Fruit fly (Drosophila melanogaster): Measurements from ENCODE around the gene CG11379.

Gene CG11379

DNA sequence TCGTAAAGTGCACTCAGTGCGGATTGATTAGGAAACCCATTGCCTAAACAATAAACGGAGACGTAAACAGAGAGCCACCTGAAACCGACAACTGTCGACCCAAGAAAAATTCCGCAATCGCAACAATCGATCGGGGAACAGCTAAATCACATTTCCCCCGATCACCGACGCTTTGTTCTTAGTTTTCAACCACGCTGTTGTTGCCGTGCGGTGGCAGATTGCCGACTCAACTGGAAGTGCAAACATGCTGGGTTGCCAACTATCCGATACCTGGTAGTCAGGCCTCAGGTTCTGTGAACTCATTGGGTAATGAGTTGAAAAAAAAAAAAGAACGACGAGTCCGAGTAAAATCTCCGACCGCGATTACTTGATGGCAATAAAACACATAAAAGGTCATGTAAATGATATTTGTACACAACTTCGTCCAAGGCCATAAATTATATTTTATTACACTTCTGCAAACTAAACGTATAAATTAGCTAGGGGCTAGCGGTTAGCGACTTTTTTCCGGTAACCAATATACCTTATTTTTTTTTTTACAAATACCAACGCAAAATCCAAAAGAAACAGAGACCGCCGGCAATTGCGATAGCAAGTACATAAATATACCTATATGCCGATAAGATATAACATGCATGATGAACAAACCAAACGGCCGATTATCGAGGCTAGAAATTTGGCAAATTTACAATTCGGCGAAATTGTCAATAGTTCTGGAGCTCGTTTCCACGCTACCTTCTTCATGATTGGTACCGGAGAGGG lies 9.7 kb upstream of the CG11379 start, which contains the start of gene CG11378:
Gene CG11378, plus strand, starts transcription at position 712 of the 762 bp plus-strand sequence.
- TF ChIP-seq kay (GFP tag; ENCODE audit: borderline replicate concordance) (peak; percentile 45), tj (GFP tag; optimal IDR thresholded peaks at IDR 0.05) (peak; percentile 95), Hr96 (GFP tag; optimal IDR thresholded peaks at IDR 0.05) (no peak), cic (GFP tag; optimal IDR thresholded peaks at IDR 0.05) (peak; percentile 9), cnc (optimal IDR thresholded peaks at IDR 0.05) (no peak), CG5204 (GFP tag; optimal IDR thresholded peaks at IDR 0.05) (no peak), pad (GFP tag; optimal IDR thresholded peaks at IDR 0.05) (peak; percentile 3), CG14711 (tag; optimal IDR thresholded peaks at IDR 0.05) (peak; percentile 46)

- TF ChIP-seq CG5204 (GFP tag; optimal IDR thresholded peaks at IDR 0.05) (peak; percentile 52), ovo (GFP tag; optimal IDR thresholded peaks at IDR 0.05) (no peak), Crg-1 (GFP tag; optimal IDR thresholded peaks at IDR 0.05) (no peak), toe (GFP tag; optimal IDR thresholded peaks at IDR 0.05) (peak; percentile 38), CG7101 (tag; optimal IDR thresholded peaks at IDR 0.05) (peak; percentile 62), CG11617 (GFP tag; optimal IDR thresholded peaks at IDR 0.05) (peak; percentile 80), CG12768 (GFP tag; optimal IDR thresholded peaks at IDR 0.05) (peak; percentile 46), CG7045 (GFP tag; optimal IDR thresholded peaks at IDR 0.05) (peak; percentile 36), pad (GFP tag; optimal IDR thresholded peaks at IDR 0.05) (peak; percentile 69), Mnt (GFP tag; optimal IDR thresholded peaks at IDR 0.05) (no peak), tj (GFP tag; optimal IDR thresholded peaks at IDR 0.05) (peak; percentile 45), bab1 (GFP tag; optimal IDR thresholded peaks at IDR 0.05) (peak; percentile 88), cic (GFP tag; optimal IDR thresholded peaks at IDR 0.05) (no peak), kay (GFP tag; ENCODE audit: borderline replicate concordance) (peak; percentile 71), CG1620 (GFP tag; optimal IDR thresholded peaks at IDR 0.05) (peak; percentile 70), CG14711 (tag; optimal IDR thresholded peaks at IDR 0.05) (peak; percentile 50), Hr96 (GFP tag; optimal IDR thresholded peaks at IDR 0.05) (peak; percentile 72), Clk (GFP tag; optimal IDR thresholded peaks at IDR 0.05) (no peak), CG33017 (tag; optimal IDR thresholded peaks at IDR 0.05) (no peak), cnc (optimal IDR thresholded peaks at IDR 0.05) (no peak)
Observed at dm6 chrX:1171018-1171417, 8.9 kb upstream of the CG11379 start.

DNA sequence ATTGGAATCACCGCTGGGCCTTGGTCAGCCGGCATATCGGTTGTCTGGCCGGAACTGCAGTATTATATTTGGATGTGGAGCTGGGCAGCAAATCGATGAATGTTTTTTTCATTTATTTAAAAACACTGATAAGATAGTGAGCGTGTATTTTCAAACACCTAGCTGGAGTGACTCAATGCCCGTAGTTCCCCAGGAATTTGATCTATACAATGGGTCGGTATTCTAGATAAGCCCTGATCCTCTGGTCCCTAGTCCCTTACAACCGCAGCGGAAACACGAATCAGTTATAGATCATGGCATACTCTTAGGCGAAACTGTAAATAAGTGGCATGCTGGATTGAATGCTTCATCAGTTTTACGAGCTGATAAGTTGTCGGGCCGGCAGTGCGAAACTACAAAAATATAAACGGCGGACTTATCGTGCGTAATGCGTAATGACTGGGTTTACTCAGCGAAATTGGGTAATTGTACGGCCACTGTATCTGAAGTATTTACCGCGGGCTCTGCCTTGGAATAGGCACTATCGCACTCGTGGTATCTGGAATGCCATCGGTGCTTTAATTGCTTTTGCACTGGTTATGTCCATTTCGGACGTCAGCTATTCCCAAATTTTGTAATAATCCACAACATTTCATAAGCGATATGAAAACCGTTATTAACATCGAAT lies 7.1 kb upstream of the CG11379 start:
- TF ChIP-seq CG5204 (GFP tag; optimal IDR thresholded peaks at IDR 0.05), result no peak
- no peak for TF ChIP-seq Hr96 (GFP tag; optimal IDR thresholded peaks at IDR 0.05)
- no peak for TF ChIP-seq CG12768 (GFP tag; optimal IDR thresholded peaks at IDR 0.05)
- no peak for TF ChIP-seq ovo (GFP tag; optimal IDR thresholded peaks at IDR 0.05)
- no peak for TF ChIP-seq CG7101 (tag; optimal IDR thresholded peaks at IDR 0.05)
- peak; percentile 77 for TF ChIP-seq kay (GFP tag; ENCODE audit: borderline replicate concordance)
- TF ChIP-seq CG11617 (GFP tag; optimal IDR thresholded peaks at IDR 0.05), result no peak
- no peak for TF ChIP-seq Clk (GFP tag; optimal IDR thresholded peaks at IDR 0.05)

- TF ChIP-seq toe (GFP tag; optimal IDR thresholded peaks at IDR 0.05) (no peak), CG14711 (tag; optimal IDR thresholded peaks at IDR 0.05) (no peak), ovo (GFP tag; optimal IDR thresholded peaks at IDR 0.05) (no peak), CG7045 (GFP tag; optimal IDR thresholded peaks at IDR 0.05) (no peak), Clk (GFP tag; optimal IDR thresholded peaks at IDR 0.05) (no peak), CG5204 (GFP tag; optimal IDR thresholded peaks at IDR 0.05) (no peak), Mnt (GFP tag; optimal IDR thresholded peaks at IDR 0.05) (no peak), kay (GFP tag; ENCODE audit: borderline replicate concordance) (no peak)
Observed at dm6 chrX:1173564-1173963, 6.4 kb upstream of the CG11379 start.

dm6 chrX:1175993-1176392 lies 4.0 kb upstream of the CG11379 start, which contains the start of gene CG11384:
CG11384 (minus strand) TSS chrX:1176035.
- TF ChIP-seq pad (GFP tag; optimal IDR thresholded peaks at IDR 0.05) (no peak), Crg-1 (GFP tag; optimal IDR thresholded peaks at IDR 0.05) (no peak), Clk (GFP tag; optimal IDR thresholded peaks at IDR 0.05) (no peak), CG7101 (tag; optimal IDR thresholded peaks at IDR 0.05) (no peak), tj (GFP tag; optimal IDR thresholded peaks at IDR 0.05) (no peak), Mnt (GFP tag; optimal IDR thresholded peaks at IDR 0.05) (no peak), CG33017 (tag; optimal IDR thresholded peaks at IDR 0.05) (no peak), toe (GFP tag; optimal IDR thresholded peaks at IDR 0.05) (no peak), CG7045 (GFP tag; optimal IDR thresholded peaks at IDR 0.05) (no peak), bab1 (GFP tag; optimal IDR thresholded peaks at IDR 0.05) (no peak), CG5204 (GFP tag; optimal IDR thresholded peaks at IDR 0.05) (no peak), CG11617 (GFP tag; optimal IDR thresholded peaks at IDR 0.05) (no peak), CG1620 (GFP tag; optimal IDR thresholded peaks at IDR 0.05) (no peak), cnc (optimal IDR thresholded peaks at IDR 0.05) (no peak), kay (GFP tag; ENCODE audit: borderline replicate concordance) (no peak), CG12768 (GFP tag; optimal IDR thresholded peaks at IDR 0.05) (no peak), CG14711 (tag; optimal IDR thresholded peaks at IDR 0.05) (no peak), ovo (GFP tag; optimal IDR thresholded peaks at IDR 0.05) (no peak), cic (GFP tag; optimal IDR thresholded peaks at IDR 0.05) (no peak), Hr96 (GFP tag; optimal IDR thresholded peaks at IDR 0.05) (no peak)

DNA sequence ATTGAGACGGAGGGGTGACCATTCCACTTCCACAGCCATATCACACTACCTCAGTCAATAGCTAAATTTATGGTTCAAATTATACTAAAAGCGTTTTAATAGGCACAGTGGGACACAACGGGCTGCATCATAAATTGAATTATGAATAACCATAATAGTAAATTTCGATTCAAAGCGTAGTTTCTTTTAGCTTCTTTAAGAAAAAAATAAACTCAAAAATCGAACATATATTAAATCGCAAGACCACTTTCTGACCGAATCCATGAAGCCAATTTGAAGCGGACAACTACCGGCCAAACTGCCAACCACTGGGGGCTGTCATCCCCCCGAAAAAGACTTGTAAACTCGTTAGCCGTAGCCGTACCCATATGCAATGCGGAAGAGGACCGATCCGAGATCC lies 900 bp downstream of the CG11379 start:
- TF ChIP-seq CG12768 (GFP tag; optimal IDR thresholded peaks at IDR 0.05), result no peak
- no peak for TF ChIP-seq CG33017 (tag; optimal IDR thresholded peaks at IDR 0.05)
- no peak for TF ChIP-seq toe (GFP tag; optimal IDR thresholded peaks at IDR 0.05)
- no peak for TF ChIP-seq pad (GFP tag; optimal IDR thresholded peaks at IDR 0.05)
- TF ChIP-seq CG14711 (tag; optimal IDR thresholded peaks at IDR 0.05), result no peak
- TF ChIP-seq ovo (GFP tag; optimal IDR thresholded peaks at IDR 0.05), result no peak
- no peak for TF ChIP-seq CG1620 (GFP tag; optimal IDR thresholded peaks at IDR 0.05)
- no peak for TF ChIP-seq Mnt (GFP tag; optimal IDR thresholded peaks at IDR 0.05)
- no peak for TF ChIP-seq CG7045 (GFP tag; optimal IDR thresholded peaks at IDR 0.05)
- TF ChIP-seq kay (GFP tag; ENCODE audit: borderline replicate concordance), result no peak
- no peak for TF ChIP-seq CG7101 (tag; optimal IDR thresholded peaks at IDR 0.05)
- no peak for TF ChIP-seq tj (GFP tag; optimal IDR thresholded peaks at IDR 0.05)
- no peak for TF ChIP-seq Hr96 (GFP tag; optimal IDR thresholded peaks at IDR 0.05)
- no peak for TF ChIP-seq CG11617 (GFP tag; optimal IDR thresholded peaks at IDR 0.05)
- no peak for TF ChIP-seq Crg-1 (GFP tag; optimal IDR thresholded peaks at IDR 0.05)
- TF ChIP-seq cnc (optimal IDR thresholded peaks at IDR 0.05), result no peak
- no peak for TF ChIP-seq cic (GFP tag; optimal IDR thresholded peaks at IDR 0.05)
- TF ChIP-seq Clk (GFP tag; optimal IDR thresholded peaks at IDR 0.05), result no peak
- TF ChIP-seq bab1 (GFP tag; optimal IDR thresholded peaks at IDR 0.05), result no peak
- TF ChIP-seq CG5204 (GFP tag; optimal IDR thresholded peaks at IDR 0.05), result no peak
